Worm (Caenorhabditis elegans) whole organism, L4 larva: ENCODE measurements around the gene lipl-7.

Source experiments
- F26F4.8 ChIP-seq: fragments of 200-800 bp; sonication (Bioruptor generic); conservative IDR thresholded peaks from 2 replicates; pipeline ENCODE4 v1.3.6; 2022; ENCODE audit warnings: missing genetic modification characterization, missing compliant biosample characterization
- F49E8.2 ChIP-seq: sonication (generic microtip); optimal IDR thresholded peaks from 2 replicates; lab custom pipeline; 2016; ENCODE audit warnings: missing compliant biosample characterization, mild to moderate bottlenecking, missing genetic modification characterization, borderline replicate concordance
- R02D3.7 ChIP-seq: fragments of 150-350 bp; sonication (generic microtip); optimal IDR thresholded peaks from 3 replicates; lab custom pipeline; 2014; ENCODE audit warnings: missing biosample characterization, missing genetic modification characterization
- Y75B8A.6 ChIP-seq: fragments of 200-800 bp; sonication (Bioruptor generic); IDR thresholded peaks from 2 replicates; pipeline ENCODE4 v1.3.6; 2022; ENCODE audit warnings: missing genetic modification reagents, missing genetic modification characterization, missing compliant biosample characterization
- ZK546.5 ChIP-seq, 2 experiments: sonication (generic microtip); optimal IDR thresholded peaks; 2 replicates each; lab custom pipeline; 2017; ENCODE audit warnings: missing biosample characterization in 2 of 2, missing genetic modification characterization in 2 of 2
- aha-1 ChIP-seq: fragments of 150-350 bp; peaks from one replicate; lab custom pipeline; 2014; ENCODE audit warnings: missing biosample characterization, missing genetic modification characterization
- attf-4 ChIP-seq: sonication (generic microtip); optimal IDR thresholded peaks from 3 replicates; lab custom pipeline; 2017; ENCODE audit warnings: missing biosample characterization, missing genetic modification characterization
- ceh-44 ChIP-seq: fragments of 200-800 bp; sonication (Bioruptor generic); IDR thresholded peaks from 2 replicates; pipeline ENCODE4 v1.3.6; 2022; ENCODE audit warnings: missing genetic modification reagents, missing genetic modification characterization, missing compliant biosample characterization
- ceh-82 ChIP-seq: sonication (generic microtip); optimal IDR thresholded peaks from 2 replicates; lab custom pipeline; 2017; ENCODE audit warnings: missing biosample characterization, missing genetic modification characterization
- dmd-6 ChIP-seq: fragments of 200-800 bp; sonication (Bioruptor generic); IDR thresholded peaks from 2 replicates; pipeline ENCODE4 v1.3.6; 2022; ENCODE audit warnings: missing genetic modification reagents, missing genetic modification characterization, missing compliant biosample characterization
- dpl-1 ChIP-seq: fragments of 150-350 bp; optimal IDR thresholded peaks from 2 replicates; lab custom pipeline; 2014; ENCODE audit warnings: missing biosample characterization, missing genetic modification reagents, missing genetic modification characterization
- fos-1 ChIP-seq: fragments of 150-350 bp; optimal IDR thresholded peaks from 2 replicates; lab custom pipeline; 2014; ENCODE audit warnings: missing biosample characterization, missing genetic modification characterization
- hlh-11 ChIP-seq: fragments of 200-800 bp; sonication (Bioruptor generic); optimal IDR thresholded peaks from 2 replicates; lab custom pipeline; 2018; ENCODE audit warnings: mild to moderate bottlenecking, missing genetic modification characterization, missing compliant biosample characterization
- lim-7 ChIP-seq: fragments of 200-800 bp; sonication (Bioruptor generic); IDR thresholded peaks from 2 replicates; pipeline ENCODE4 v1.3.6; 2022; ENCODE audit warnings: missing genetic modification characterization, missing compliant biosample characterization
- madf-9 ChIP-seq: fragments of 200-800 bp; sonication (Bioruptor generic); conservative IDR thresholded peaks from 2 replicates; pipeline ENCODE4 v1.3.6; 2022; ENCODE audit warnings: missing genetic modification reagents, missing genetic modification characterization, missing compliant biosample characterization
- mdl-1 ChIP-seq, 2 experiments: fragments of 150-350 bp in 1 of 2; sonication (generic microtip) in 1 of 2; optimal IDR thresholded peaks; 2 replicates each; lab custom pipeline; 2014 to 2017; ENCODE audit warnings: missing biosample characterization in 2 of 2, missing genetic modification characterization in 2 of 2
- mes-2 ChIP-seq: sonication (generic microtip); optimal IDR thresholded peaks from 2 replicates; lab custom pipeline; 2016; ENCODE audit warnings: missing genotype, mild to moderate bottlenecking, missing genetic modification characterization, missing compliant biosample characterization; ENCODE audit not compliant: poor library complexity, severe bottlenecking
- mxl-2 ChIP-seq: fragments of 200-800 bp; sonication (Bioruptor generic); conservative IDR thresholded peaks from 2 replicates; pipeline ENCODE4 v1.3.6; 2022; ENCODE audit warnings: missing genetic modification reagents, missing genetic modification characterization, missing compliant biosample characterization
- nhr-102 ChIP-seq: sonication (generic microtip); optimal IDR thresholded peaks from 2 replicates; lab custom pipeline; 2016; ENCODE audit warnings: mild to moderate bottlenecking, missing genetic modification characterization, moderate library complexity, missing compliant biosample characterization
- nhr-11 ChIP-seq: fragments of 150-350 bp; optimal IDR thresholded peaks from 2 replicates; lab custom pipeline; 2014; ENCODE audit warnings: missing biosample characterization, missing genetic modification characterization
- nhr-28 ChIP-seq: fragments of 150-350 bp; optimal IDR thresholded peaks from 2 replicates; lab custom pipeline; 2014; ENCODE audit warnings: missing biosample characterization, missing genetic modification characterization
- nhr-42 ChIP-seq: fragments of 200-800 bp; sonication (Bioruptor generic); IDR thresholded peaks from 2 replicates; pipeline ENCODE4 v1.3.6; 2022; ENCODE audit warnings: missing genetic modification characterization, missing compliant biosample characterization
- php-3 ChIP-seq: fragments of 200-800 bp; sonication (Bioruptor generic); IDR thresholded peaks from 2 replicates; pipeline ENCODE4 v1.3.6; 2022; ENCODE audit warnings: missing genetic modification reagents, missing genetic modification characterization, missing compliant biosample characterization
- pqm-1 ChIP-seq: sonication (generic microtip); optimal IDR thresholded peaks from 2 replicates; lab custom pipeline; 2017; ENCODE audit warnings: missing biosample characterization, missing genetic modification characterization
- saeg-2 ChIP-seq: fragments of 200-800 bp; sonication (Bioruptor generic); IDR thresholded peaks from 2 replicates; pipeline ENCODE4 v1.3.6; 2022; ENCODE audit warnings: missing genetic modification reagents, missing genetic modification characterization, missing compliant biosample characterization
- set-16 ChIP-seq: fragments of 200-800 bp; sonication (Bioruptor generic); IDR thresholded peaks from 2 replicates; pipeline ENCODE4 v1.3.6; 2022; ENCODE audit warnings: missing genetic modification reagents, missing genetic modification characterization, missing compliant biosample characterization
- skn-1 ChIP-seq: fragments of 150-350 bp; optimal IDR thresholded peaks from 2 replicates; lab custom pipeline; 2014; ENCODE audit warnings: missing biosample characterization, missing genetic modification characterization
- unc-39 ChIP-seq: sonication (generic microtip); optimal IDR thresholded peaks from 2 replicates; lab custom pipeline; 2017; ENCODE audit warnings: missing biosample characterization, missing genetic modification characterization
- unc-62 ChIP-seq, 3 experiments: fragments of 150-350 bp in 1 of 3; sonication (generic microtip); optimal IDR thresholded peaks in 2 of 3; peaks in 1 of 3; 1 replicate in 1 of 3; 2 replicates in 2 of 3; lab custom pipeline; 2014 to 2017; ENCODE audit warnings: missing biosample characterization in 3 of 3, missing genetic modification characterization in 3 of 3, missing genetic modification reagents in 3 of 3, missing genotype in 1 of 3
- zfp-2 ChIP-seq: sonication (generic microtip); optimal IDR thresholded peaks from 2 replicates; lab custom pipeline; 2016; ENCODE audit warnings: mild to moderate bottlenecking, missing genetic modification characterization, missing compliant biosample characterization

lipl-7 gene

ce11 chrIV:10277716-10278115 lies 36.1 kb upstream of the lipl-7 start, which contains the start of gene Y43C5A.4:
TSS of gene Y43C5A.4 (plus strand) at chrIV:10278016.
- no peak for TF ChIP-seq nhr-102 (tag; lab: Kevin White, UChicago)
- no peak for TF ChIP-seq mxl-2 (GFP tag; lab: Robert Waterston, UW)

- TF ChIP-seq nhr-42 (GFP tag; lab: Robert Waterston, UW) (no peak), unc-39 (tag; lab: Kevin White, UChicago) (no peak), ceh-82 (tag; lab: Kevin White, UChicago) (no peak), dpl-1 (GFP tag; lab: Kevin White, UChicago) (no peak), ceh-44 (no peak), aha-1 (tag; lab: Kevin White, UChicago) (no peak), madf-9 (GFP tag; lab: Robert Waterston, UW) (no peak), lim-7 (GFP tag; lab: Robert Waterston, UW) (no peak), skn-1 (tag; lab: Kevin White, UChicago) (no peak), saeg-2 (GFP tag; lab: Robert Waterston, UW) (no peak), set-16 (GFP tag; lab: Robert Waterston, UW) (no peak)
- TF ChIP-seq, all 104 proteins: peak for 0
These were observed 35.3 kb upstream of the lipl-7 start, which contains the start of gene Y43C5A.7 for ce11 chrIV:10276960-10277359. TSS of gene Y43C5A.7 (plus strand) at chrIV:10277260.

ce11 chrIV:10275050-10275449 lies 33.4 kb upstream of the lipl-7 start:
- TF ChIP-seq attf-4 (tag; lab: Kevin White, UChicago) (no peak), aha-1 (tag; lab: Kevin White, UChicago) (peak; percentile 95), hlh-11 (tag; lab: Kevin White, UChicago) (no peak), unc-62 (GFP tag; optimal IDR thresholded peaks at IDR 0.05 in 1 of 2; lab: Kevin White, UChicago) (no peak), unc-62 (tag; optimal IDR thresholded peaks at IDR 0.05; lab: Kevin White, UChicago) (no peak), F49E8.2 (tag; lab: Kevin White, UChicago) (no peak), madf-9 (GFP tag; lab: Robert Waterston, UW) (no peak), R02D3.7 (tag; lab: Kevin White, UChicago) (no peak)

DNA sequence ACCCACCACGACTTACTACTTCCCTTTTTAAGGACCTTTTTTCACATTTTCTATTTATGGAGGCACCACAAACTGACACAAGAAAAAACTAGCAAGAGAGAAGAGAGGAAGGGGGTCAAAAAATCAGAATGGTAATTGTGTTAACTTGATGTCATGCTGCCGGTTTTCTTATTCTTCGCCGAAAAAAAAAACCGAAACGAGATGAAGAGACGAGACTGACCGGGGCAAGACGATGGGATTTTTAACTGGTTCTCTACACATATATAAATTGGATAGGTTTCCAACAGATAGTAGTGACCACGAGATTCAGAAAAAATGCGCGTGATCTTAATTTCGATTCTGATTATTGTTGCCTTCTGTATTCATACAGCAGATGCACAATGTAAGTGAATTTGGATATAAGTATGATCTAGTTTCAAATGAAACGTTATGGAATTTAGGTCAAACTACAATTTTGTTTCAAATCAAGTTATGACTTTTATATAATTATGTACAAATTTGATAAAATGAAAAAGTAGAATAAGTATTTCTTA lies 32.2 kb upstream of the lipl-7 start, which contains the start of gene Y43C5A.3:
TSS of gene Y43C5A.3 (plus strand) at position 256 of the 533 bp plus-strand sequence.
- TF ChIP-seq F26F4.8 (GFP tag; lab: Robert Waterston, UW) (no peak), mdl-1 (tag; optimal IDR thresholded peaks at IDR 0.05; lab: Kevin White, UChicago) (peak in 1 of 2 experiments; percentile 20), nhr-28 (peak; percentile 43), aha-1 (tag; lab: Kevin White, UChicago) (no peak)

- TF ChIP-seq nhr-11 (tag; lab: Kevin White, UChicago) (no peak), zfp-2 (tag; lab: Kevin White, UChicago) (no peak), Y75B8A.6 (no peak), unc-62 (GFP tag; optimal IDR thresholded peaks at IDR 0.05 in 1 of 2; lab: Kevin White, UChicago) (peak in 1 of 2 experiments; percentile 71), unc-62 (tag; optimal IDR thresholded peaks at IDR 0.05; lab: Kevin White, UChicago) (no peak), mes-2 (tag; lab: Kevin White, UChicago) (no peak), aha-1 (tag; lab: Kevin White, UChicago) (peak; percentile 95), R02D3.7 (tag; lab: Kevin White, UChicago) (no peak), ZK546.5 (tag; optimal IDR thresholded peaks at IDR 0.05; lab: Kevin White, UChicago) (no peak)
These were observed 31.7 kb upstream of the lipl-7 start for ce11 chrIV:10273360-10273759.

DNA sequence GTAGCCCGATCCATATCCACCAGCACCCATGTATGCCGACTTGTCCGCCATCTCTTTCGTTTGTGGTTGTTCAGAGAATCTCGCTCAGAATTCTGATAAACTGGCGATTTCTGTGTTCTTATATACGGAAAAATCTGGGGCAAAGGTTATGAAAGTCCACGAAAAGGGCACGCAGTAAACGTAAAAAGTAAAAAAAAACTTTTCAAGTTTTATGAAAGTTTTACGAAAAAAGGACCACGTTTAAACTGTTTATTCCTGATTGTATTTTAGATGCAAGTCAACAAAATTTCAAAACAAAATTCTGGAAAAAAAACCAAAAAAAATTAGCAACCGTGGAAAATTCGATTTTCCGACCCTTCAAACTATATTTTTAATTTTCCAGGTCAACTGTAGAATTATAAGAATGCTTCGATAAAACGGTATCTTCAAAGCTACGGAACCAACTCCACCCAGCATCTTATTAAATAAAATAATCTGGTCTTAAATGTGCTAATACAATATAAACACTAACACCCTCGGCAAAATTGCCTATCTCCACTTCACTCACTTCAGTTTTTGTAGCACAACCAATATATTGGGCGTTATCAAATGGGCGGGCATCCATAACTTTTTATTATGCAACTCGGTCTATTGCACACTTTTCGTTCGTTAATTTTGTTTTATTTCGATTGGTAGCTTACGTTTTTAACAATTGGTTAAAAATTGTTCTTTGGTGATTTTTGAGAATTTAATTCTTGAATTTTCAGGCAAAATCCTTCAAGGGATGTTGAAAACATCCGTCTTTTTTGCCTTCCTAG lies 27.7 kb upstream of the lipl-7 start, which contains the start of the genes nspd-7 and Y43C5A.2:
TSS of gene nspd-7 (minus strand) at position 51 of the 797 bp plus-strand sequence.
TSS of gene Y43C5A.2 (plus strand) at position 747 of the 797 bp plus-strand sequence.
- TF ChIP-seq nhr-28 (peak; percentile 58), fos-1 (tag; lab: Kevin White, UChicago) (no peak), pqm-1 (tag; lab: Kevin White, UChicago) (peak; percentile 6), dmd-6 (GFP tag; lab: Robert Waterston, UW) (peak; percentile 8; the same call in 1 of the 2 replicates), unc-62 (GFP tag; optimal IDR thresholded peaks at IDR 0.05 in 1 of 2; lab: Kevin White, UChicago) (peak in 1 of 2 experiments; percentile 51), unc-62 (tag; optimal IDR thresholded peaks at IDR 0.05; lab: Kevin White, UChicago) (no peak), php-3 (GFP tag; lab: Robert Waterston, UW) (0 out of 2 replicates have a peak, but pooled peaks have one; percentile 13)
